Worm (Caenorhabditis elegans) whole organism, L2 larva: ENCODE data around the gene C39H7.4.

ENCODE experiments used
- C34F6.9 ChIP-seq: fragments of 150-350 bp; optimal IDR thresholded peaks from 2 replicates; lab custom pipeline; 2014; ENCODE audit warnings: missing biosample characterization, missing genetic modification characterization
- F13H6.1 ChIP-seq: sonication (generic microtip); optimal IDR thresholded peaks from 2 replicates; lab custom pipeline; 2016; ENCODE audit warnings: missing genetic modification characterization, missing compliant biosample characterization
- R02D3.7 ChIP-seq: fragments of 150-350 bp; optimal IDR thresholded peaks from 2 replicates; lab custom pipeline; 2014; ENCODE audit warnings: missing biosample characterization, missing genetic modification characterization
- Y55F3AM.14 ChIP-seq: fragments of 200-800 bp; sonication (Bioruptor generic); optimal IDR thresholded peaks from 2 replicates; lab custom pipeline; 2018; ENCODE audit warnings: mild to moderate bottlenecking, missing genetic modification characterization, missing compliant biosample characterization
- ZK546.5 ChIP-seq: sonication (generic microtip); optimal IDR thresholded peaks from 2 replicates; lab custom pipeline; 2017; ENCODE audit warnings: missing biosample characterization, missing genetic modification characterization
- alr-1 ChIP-seq: fragments of 150-350 bp; optimal IDR thresholded peaks from 2 replicates; lab custom pipeline; 2014; ENCODE audit warnings: missing biosample characterization, missing genetic modification characterization
- aly-2 ChIP-seq: fragments of 150-350 bp; optimal IDR thresholded peaks from 2 replicates; lab custom pipeline; 2014; ENCODE audit warnings: missing biosample characterization, missing genetic modification characterization
- ama-1 ChIP-seq: fragments of 150-350 bp; optimal IDR thresholded peaks from 2 replicates; lab custom pipeline; 2018; ENCODE audit warnings: inconsistent platforms
- blmp-1 ChIP-seq: sonication (generic microtip); optimal IDR thresholded peaks from 2 replicates; lab custom pipeline; 2017; ENCODE audit warnings: missing genetic modification characterization, mild to moderate bottlenecking, missing compliant biosample characterization, antibody characterized with exemption, moderate library complexity; ENCODE audit not compliant: insufficient read depth
- ceh-16 ChIP-seq: fragments of 150-350 bp; optimal IDR thresholded peaks from 2 replicates; lab custom pipeline; 2014; ENCODE audit warnings: missing biosample characterization, missing genetic modification characterization
- ceh-82 ChIP-seq: fragments of 150-350 bp; optimal IDR thresholded peaks from 2 replicates; lab custom pipeline; 2014; ENCODE audit warnings: missing biosample characterization, missing genetic modification characterization
- crh-2 ChIP-seq: sonication (generic microtip); optimal IDR thresholded peaks from 2 replicates; lab custom pipeline; 2017; ENCODE audit warnings: missing biosample characterization, missing genetic modification characterization
- dmd-4 ChIP-seq: sonication (generic microtip); optimal IDR thresholded peaks from 2 replicates; lab custom pipeline; 2017; ENCODE audit warnings: missing biosample characterization, missing genetic modification characterization
- egl-27 ChIP-seq: sonication (generic microtip); optimal IDR thresholded peaks from 3 replicates; lab custom pipeline; 2017; ENCODE audit warnings: missing biosample characterization, missing genetic modification reagents, missing genetic modification characterization
- elt-1 ChIP-seq: fragments of 150-350 bp; optimal IDR thresholded peaks from 2 replicates; lab custom pipeline; 2014; ENCODE audit warnings: missing biosample characterization, missing genetic modification characterization
- elt-3 ChIP-seq: sonication (generic microtip); optimal IDR thresholded peaks from 2 replicates; lab custom pipeline; 2017; ENCODE audit warnings: missing biosample characterization, missing genetic modification characterization
- fos-1 ChIP-seq: fragments of 150-350 bp; optimal IDR thresholded peaks from 2 replicates; lab custom pipeline; 2014; ENCODE audit warnings: missing biosample characterization, missing genetic modification characterization
- gmeb-1 ChIP-seq: fragments of 150-350 bp; optimal IDR thresholded peaks from 2 replicates; lab custom pipeline; 2014; ENCODE audit warnings: missing biosample characterization, missing genetic modification characterization
- lin-11 ChIP-seq: fragments of 150-350 bp; sonication (generic microtip); optimal IDR thresholded peaks from 2 replicates; lab custom pipeline; 2014; ENCODE audit warnings: missing biosample characterization, missing genetic modification characterization, inconsistent platforms, mixed read lengths
- lin-13 ChIP-seq: fragments of 150-350 bp; optimal IDR thresholded peaks from 2 replicates; lab custom pipeline; 2014; ENCODE audit warnings: missing biosample characterization, missing genetic modification reagents, missing genetic modification characterization
- lin-39 ChIP-seq: fragments of 150-350 bp; optimal IDR thresholded peaks from 2 replicates; lab custom pipeline; 2014; ENCODE audit warnings: missing biosample characterization, missing genetic modification reagents, missing genetic modification characterization
- lsy-2 ChIP-seq, 2 experiments: fragments of 150-350 bp in 1 of 2; sonication (generic microtip) in 1 of 2; optimal IDR thresholded peaks; 2 replicates each; lab custom pipeline; 2014 to 2017; ENCODE audit warnings: missing biosample characterization in 2 of 2, missing genetic modification characterization in 2 of 2
- mab-5 ChIP-seq: fragments of 150-350 bp; optimal IDR thresholded peaks from 2 replicates; lab custom pipeline; 2014; ENCODE audit warnings: missing biosample characterization, missing genetic modification characterization
- mbf-1 ChIP-seq: sonication (generic microtip); optimal IDR thresholded peaks from 2 replicates; lab custom pipeline; 2017; ENCODE audit warnings: missing biosample characterization, missing genetic modification characterization
- mdl-1 ChIP-seq, 2 experiments: fragments of 150-350 bp in 1 of 2; sonication (generic microtip) in 1 of 2; optimal IDR thresholded peaks; 2 replicates each; lab custom pipeline; 2017; ENCODE audit warnings: missing biosample characterization in 2 of 2, missing genetic modification characterization in 2 of 2
- nhr-10 ChIP-seq: sonication (generic microtip); optimal IDR thresholded peaks from 2 replicates; lab custom pipeline; 2017; ENCODE audit warnings: missing biosample characterization, missing genetic modification characterization
- nhr-11 ChIP-seq: fragments of 150-350 bp; optimal IDR thresholded peaks from 2 replicates; lab custom pipeline; 2014; ENCODE audit warnings: missing biosample characterization, missing genetic modification characterization
- nhr-12 ChIP-seq: fragments of 150-350 bp; optimal IDR thresholded peaks from 2 replicates; lab custom pipeline; 2014; ENCODE audit warnings: missing biosample characterization, missing genetic modification characterization
- nhr-129 ChIP-seq: fragments of 150-350 bp; optimal IDR thresholded peaks from 2 replicates; lab custom pipeline; 2014; ENCODE audit warnings: missing biosample characterization, missing genetic modification characterization
- nhr-21 ChIP-seq: fragments of 150-350 bp; optimal IDR thresholded peaks from 2 replicates; lab custom pipeline; 2014; ENCODE audit warnings: missing biosample characterization, missing genetic modification characterization
- nhr-23 ChIP-seq: fragments of 150-350 bp; optimal IDR thresholded peaks from 2 replicates; lab custom pipeline; 2014; ENCODE audit warnings: missing biosample characterization, missing genetic modification reagents, missing genetic modification characterization
- nhr-237 ChIP-seq: fragments of 150-350 bp; optimal IDR thresholded peaks from 2 replicates; lab custom pipeline; 2014; ENCODE audit warnings: missing biosample characterization, missing genetic modification characterization
- nhr-25 ChIP-seq: fragments of 150-350 bp; sonication (generic microtip); optimal IDR thresholded peaks from 3 replicates; lab custom pipeline; 2014; ENCODE audit warnings: missing biosample characterization, missing genetic modification characterization
- nhr-6 ChIP-seq: fragments of 150-350 bp; optimal IDR thresholded peaks from 2 replicates; lab custom pipeline; 2014; ENCODE audit warnings: missing biosample characterization, missing genetic modification characterization
- nhr-77 ChIP-seq: fragments of 150-350 bp; optimal IDR thresholded peaks from 2 replicates; lab custom pipeline; 2014; ENCODE audit warnings: missing biosample characterization, missing genetic modification characterization
- peb-1 ChIP-seq: fragments of 150-350 bp; optimal IDR thresholded peaks from 2 replicates; lab custom pipeline; 2014; ENCODE audit warnings: missing biosample characterization, missing genetic modification characterization
- sem-4 ChIP-seq: fragments of 150-350 bp; optimal IDR thresholded peaks from 2 replicates; lab custom pipeline; 2014; ENCODE audit warnings: missing biosample characterization, missing genetic modification reagents, missing genetic modification characterization
- skn-1 ChIP-seq: sonication (generic microtip); optimal IDR thresholded peaks from 2 replicates; lab custom pipeline; 2017; ENCODE audit warnings: missing biosample characterization, missing genetic modification characterization
- sma-3 ChIP-seq: sonication (generic microtip); optimal IDR thresholded peaks from 2 replicates; lab custom pipeline; 2016; ENCODE audit warnings: missing genetic modification reagents, missing genetic modification characterization, missing compliant biosample characterization
- sma-9 ChIP-seq, 2 experiments: fragments of 150-350 bp in 1 of 2; sonication (generic microtip) in 1 of 2; optimal IDR thresholded peaks; 2 replicates each; lab custom pipeline; 2014 to 2016; ENCODE audit warnings: missing genetic modification characterization in 2 of 2, mild to moderate bottlenecking in 1 of 2, missing biosample characterization in 1 of 2, missing compliant biosample characterization in 1 of 2, missing genetic modification reagents in 1 of 2, moderate library complexity in 1 of 2
- snpc-4 ChIP-seq: fragments of 150-350 bp; optimal IDR thresholded peaks from 2 replicates; lab custom pipeline; 2014; ENCODE audit warnings: missing biosample characterization, missing genetic modification characterization
- unc-55 ChIP-seq: fragments of 150-350 bp; sonication (generic microtip); optimal IDR thresholded peaks from 3 replicates; lab custom pipeline; 2014; ENCODE audit warnings: missing biosample characterization, missing genetic modification reagents, missing genetic modification characterization
- unc-62 ChIP-seq: fragments of 150-350 bp; optimal IDR thresholded peaks from 2 replicates; lab custom pipeline; 2014; ENCODE audit warnings: missing biosample characterization, missing genetic modification reagents, missing genetic modification characterization
- zag-1 ChIP-seq: fragments of 150-350 bp; optimal IDR thresholded peaks from 2 replicates; lab custom pipeline; 2014; ENCODE audit warnings: missing biosample characterization, missing genetic modification characterization
- ztf-1 ChIP-seq: fragments of 200-800 bp; sonication (Bioruptor generic); conservative IDR thresholded peaks from 2 replicates; pipeline ENCODE4 v1.3.6; 2022; ENCODE audit warnings: missing genetic modification characterization, missing compliant biosample characterization
- ztf-11 ChIP-seq: sonication (generic microtip); optimal IDR thresholded peaks from 2 replicates; lab custom pipeline; 2017; ENCODE audit warnings: missing biosample characterization, missing genetic modification characterization
- ztf-4 ChIP-seq: fragments of 150-350 bp; optimal IDR thresholded peaks from 2 replicates; lab custom pipeline; 2014; ENCODE audit warnings: missing biosample characterization, missing genetic modification characterization

Gene C39H7.4

ce11 chrIV:5604465-5604864, 9.9 kb downstream of the C39H7.4 start:
- peak; percentile 77 for TF ChIP-seq nhr-21 (tag; lab: Kevin White, UChicago)
- TF ChIP-seq mbf-1 (tag; lab: Kevin White, UChicago) = no peak
- TF ChIP-seq nhr-25 (tag; lab: Kevin White, UChicago) = peak; percentile 8
- TF ChIP-seq nhr-23 = no peak
- TF ChIP-seq fos-1 = peak; percentile 41
- no peak for TF ChIP-seq elt-1
- peak; percentile 49 for TF ChIP-seq sem-4 (tag; lab: Kevin White, UChicago)
- TF ChIP-seq lsy-2 (tag; optimal IDR thresholded peaks at IDR 0.05; lab: Kevin White, UChicago) = peak in 1 of 2 experiments; percentile 90
- peak; percentile 97 for TF ChIP-seq nhr-129
- TF ChIP-seq ZK546.5 (tag; lab: Kevin White, UChicago) = no peak
- no peak for TF ChIP-seq unc-62
- TF ChIP-seq dmd-4 (tag; lab: Kevin White, UChicago) = no peak
- no peak for TF ChIP-seq nhr-10 (tag; lab: Kevin White, UChicago)
- TF ChIP-seq nhr-6 (tag; lab: Kevin White, UChicago) = peak; percentile 78
- TF ChIP-seq sma-3 (GFP tag; lab: Kevin White, UChicago) = peak; percentile 51
- no peak for TF ChIP-seq blmp-1 (tag; lab: Kevin White, UChicago)
- peak; percentile 74 for TF ChIP-seq unc-55 (GFP tag; lab: Kevin White, UChicago)
- TF ChIP-seq ztf-11 (tag; lab: Kevin White, UChicago) = no peak
- peak; percentile 75 for TF ChIP-seq skn-1 (tag; lab: Kevin White, UChicago)
- TF ChIP-seq lin-11 (tag; lab: Kevin White, UChicago) = peak; percentile 61
- TF ChIP-seq nhr-11 (tag; lab: Kevin White, UChicago) = no peak
- TF ChIP-seq peb-1 (tag; lab: Kevin White, UChicago) = no peak
- no peak for TF ChIP-seq lin-13 (GFP tag; lab: Kevin White, UChicago)
- TF ChIP-seq ztf-1 (GFP tag; lab: Robert Waterston, UW) = no peak
- TF ChIP-seq C34F6.9 = peak; percentile 92
- TF ChIP-seq snpc-4 (tag; lab: Kevin White, UChicago) = peak; percentile 13
- TF ChIP-seq egl-27 (tag; lab: Kevin White, UChicago) = peak; percentile 88
- TF ChIP-seq Y55F3AM.14 (GFP tag; lab: Kevin White, UChicago) = peak; percentile 76
- TF ChIP-seq aly-2 (tag; lab: Kevin White, UChicago) = no peak
- TF ChIP-seq zag-1 (tag; lab: Kevin White, UChicago) = peak; percentile 70
- TF ChIP-seq ceh-82 (tag; lab: Kevin White, UChicago) = no peak
- TF ChIP-seq nhr-12 (tag; lab: Kevin White, UChicago) = no peak
- peak; percentile 5 for TF ChIP-seq gmeb-1 (tag; lab: Kevin White, UChicago)
- TF ChIP-seq alr-1 (tag; lab: Kevin White, UChicago) = peak; percentile 95
- peak; percentile 92 for TF ChIP-seq crh-2
- no peak for TF ChIP-seq nhr-237
- TF ChIP-seq mab-5 (tag; lab: Kevin White, UChicago) = no peak
- TF ChIP-seq sma-9 (GFP tag; optimal IDR thresholded peaks at IDR 0.05; lab: Kevin White, UChicago) = peak; percentile 94
- no peak for TF ChIP-seq sma-9 (tag; optimal IDR thresholded peaks at IDR 0.05; lab: Kevin White, UChicago)
- TF ChIP-seq ama-1 (lab: Kevin White, UChicago) = peak; percentile 32
- no peak for TF ChIP-seq R02D3.7 (tag; lab: Kevin White, UChicago)
- no peak for TF ChIP-seq ceh-16 (tag; lab: Kevin White, UChicago)
- no peak for TF ChIP-seq elt-3
- no peak for TF ChIP-seq nhr-77
- TF ChIP-seq lin-39 (tag; lab: Kevin White, UChicago) = no peak
- TF ChIP-seq ztf-4 (tag; lab: Kevin White, UChicago) = peak; percentile 81
- TF ChIP-seq F13H6.1 (tag; lab: Kevin White, UChicago) = peak; percentile 97
- TF ChIP-seq mdl-1 (tag; optimal IDR thresholded peaks at IDR 0.05; lab: Kevin White, UChicago) = peak; percentile 6 to 79
- TF ChIP-seq, all 48 proteins: peak for 24
